Fruit fly (Drosophila melanogaster): ENCODE measurements around the gene CG17648.

Gene CG17648

dm6 chr2L:1740095-1740494, 12.0 kb upstream of the CG17648 start (continued):
- TF ChIP-seq chinmo (GFP tag; IDR thresholded peaks at IDR 0.05; ENCODE audit: partially characterized antibody): 0 out of 4 replicates have a peak, but pooled peaks have one; percentile 5
- peak; percentile 78 for TF ChIP-seq Med (GFP tag)
- TF ChIP-seq nerfin-1 (tag; optimal IDR thresholded peaks at IDR 0.05): no peak
- peak in 1 of 2 experiments; percentile 4 for TF ChIP-seq bsh (GFP tag; optimal IDR thresholded peaks at IDR 0.05)
- TF ChIP-seq CG18011 (GFP tag; optimal IDR thresholded peaks at IDR 0.05): no peak

dm6 chr2L:1743800-1744199, 8.3 kb upstream of the CG17648 start:
- TF ChIP-seq unpg (GFP tag; optimal IDR thresholded peaks at IDR 0.05) (no peak), CG34376 (GFP tag; optimal IDR thresholded peaks at IDR 0.05) (peak; percentile 31), Opbp (GFP tag; IDR thresholded peaks at IDR 0.05; ENCODE audit: partially characterized antibody) (no peak), zfh1 (GFP tag; IDR thresholded peaks at IDR 0.05) (no peak), hth (optimal IDR thresholded peaks at IDR 0.05) (no peak), nmo (GFP tag; optimal IDR thresholded peaks at IDR 0.05) (no peak), CG4617 (GFP tag; optimal IDR thresholded peaks at IDR 0.05; ENCODE audit: borderline replicate concordance) (no peak), Gug (GFP tag; IDR thresholded peaks at IDR 0.05) (no peak), Rfx (GFP tag; IDR thresholded peaks at IDR 0.05) (no peak)

DNA sequence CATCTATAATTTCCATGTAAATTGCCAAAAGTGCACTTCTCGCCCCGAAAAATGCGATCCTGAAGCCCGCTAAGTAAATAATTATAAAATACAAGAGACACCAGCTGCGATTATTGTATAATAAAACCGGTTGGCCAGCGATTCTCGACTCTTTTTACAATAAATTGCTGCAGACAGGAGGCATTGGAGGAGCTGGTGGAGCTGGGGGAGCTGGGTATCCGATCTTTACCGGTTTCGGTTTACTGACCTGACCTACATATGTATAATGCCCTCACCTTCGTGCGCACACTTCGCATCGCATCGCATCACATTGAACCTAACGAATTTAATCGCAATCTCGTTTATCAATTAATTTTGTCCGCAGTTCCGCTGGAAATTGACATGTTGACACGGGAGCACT, 3.7 kb upstream of the CG17648 start:
- no peak for TF ChIP-seq Hey (tag; optimal IDR thresholded peaks at IDR 0.05)
- 0 out of 4 replicates have a peak, but pooled peaks have one; percentile 59 for TF ChIP-seq chinmo (GFP tag; IDR thresholded peaks at IDR 0.05; ENCODE audit: partially characterized antibody)

DNA sequence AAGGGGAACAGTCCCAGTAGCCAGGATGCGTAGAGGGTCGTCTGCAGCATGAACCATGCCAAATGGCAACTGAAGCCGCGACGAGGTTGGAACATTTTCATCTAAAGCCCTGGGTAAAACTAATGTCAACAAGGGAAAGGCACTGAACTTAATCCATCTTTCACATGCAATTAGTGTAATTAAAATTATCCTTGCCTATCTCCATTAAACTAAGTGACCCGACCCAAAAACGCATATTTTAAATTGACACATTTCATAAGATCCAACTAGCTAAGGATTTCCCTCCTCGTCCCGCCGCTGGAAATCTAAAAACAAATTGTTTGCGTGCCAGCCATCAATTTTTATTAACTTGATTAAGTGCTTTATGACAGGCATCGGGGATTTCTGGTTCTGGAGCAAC, 4.2 kb downstream of the CG17648 start, which contains the start of gene Gr22f:
Gene Gr22f, minus strand, starts transcription at position 101 of the 400 bp plus-strand sequence.
- TF ChIP-seq CG6689 (GFP tag; IDR thresholded peaks at IDR 0.05): no peak
- no peak for TF ChIP-seq Lpt (GFP tag; optimal IDR thresholded peaks at IDR 0.05)
- TF ChIP-seq Sox100B (GFP tag; optimal IDR thresholded peaks at IDR 0.05): no peak
- TF ChIP-seq CG6765 (GFP tag; optimal IDR thresholded peaks at IDR 0.05): no peak
- no peak for TF ChIP-seq MTF-1 (GFP tag; optimal IDR thresholded peaks at IDR 0.05; ENCODE audit: borderline replicate concordance)
- no peak for TF ChIP-seq zf30C (GFP tag; optimal IDR thresholded peaks at IDR 0.05)
- TF ChIP-seq CG31365 (tag; optimal IDR thresholded peaks at IDR 0.05): no peak
- no peak for TF ChIP-seq Dref (GFP tag; IDR thresholded peaks at IDR 0.05)
- no peak for TF ChIP-seq hb (GFP tag; IDR thresholded peaks at IDR 0.05; ENCODE audit: partially characterized antibody)
- no peak for TF ChIP-seq CG18476 (GFP tag; optimal IDR thresholded peaks at IDR 0.05)
- no peak for TF ChIP-seq Hand (GFP tag; optimal IDR thresholded peaks at IDR 0.05)
- no peak for TF ChIP-seq CG14441 (GFP tag; IDR thresholded peaks at IDR 0.05)
- TF ChIP-seq Bgb (GFP tag; IDR thresholded peaks at IDR 0.05; ENCODE audit: partially characterized antibody): no peak
- TF ChIP-seq sens (GFP tag): no peak
- TF ChIP-seq slbo (GFP tag; IDR thresholded peaks at IDR 0.05): no peak
- no peak for TF ChIP-seq CG15514 (GFP tag; optimal IDR thresholded peaks at IDR 0.05)
- TF ChIP-seq CG9609 (GFP tag; optimal IDR thresholded peaks at IDR 0.05): no peak
- TF ChIP-seq lola (GFP tag; optimal IDR thresholded peaks at IDR 0.05): no peak
- no peak for TF ChIP-seq CG12744 (GFP tag; optimal IDR thresholded peaks at IDR 0.05)
- no peak for TF ChIP-seq CG7839 (tag; optimal IDR thresholded peaks at IDR 0.05)
